Worm (Caenorhabditis elegans) whole organism, L3 larva: ENCODE measurements around the gene gcn-1.

Source experiments
- ZK546.5 ChIP-seq: sonication (generic microtip); optimal IDR thresholded peaks from 2 replicates; lab custom pipeline; 2017; ENCODE audit warnings: missing biosample characterization, missing genetic modification characterization
- ama-1 ChIP-seq: fragments of 150-350 bp; optimal IDR thresholded peaks from 2 replicates; lab custom pipeline; 2018
- ceh-82 ChIP-seq: fragments of 150-350 bp; optimal IDR thresholded peaks from 2 replicates; lab custom pipeline; 2014; ENCODE audit warnings: missing biosample characterization, missing genetic modification characterization
- daf-12 ChIP-seq: fragments of 150-350 bp; optimal IDR thresholded peaks from 2 replicates; lab custom pipeline; 2014; ENCODE audit warnings: missing biosample characterization, missing genetic modification reagents, missing genetic modification characterization
- fos-1 ChIP-seq: fragments of 150-350 bp; optimal IDR thresholded peaks from 2 replicates; lab custom pipeline; 2014; ENCODE audit warnings: missing biosample characterization, missing genetic modification characterization
- sea-2 ChIP-seq: fragments of 150-350 bp; sonication (generic microtip); optimal IDR thresholded peaks from 4 replicates; lab custom pipeline; 2014; ENCODE audit warnings: missing biosample characterization, missing genetic modification reagents, missing genetic modification characterization

DNA sequence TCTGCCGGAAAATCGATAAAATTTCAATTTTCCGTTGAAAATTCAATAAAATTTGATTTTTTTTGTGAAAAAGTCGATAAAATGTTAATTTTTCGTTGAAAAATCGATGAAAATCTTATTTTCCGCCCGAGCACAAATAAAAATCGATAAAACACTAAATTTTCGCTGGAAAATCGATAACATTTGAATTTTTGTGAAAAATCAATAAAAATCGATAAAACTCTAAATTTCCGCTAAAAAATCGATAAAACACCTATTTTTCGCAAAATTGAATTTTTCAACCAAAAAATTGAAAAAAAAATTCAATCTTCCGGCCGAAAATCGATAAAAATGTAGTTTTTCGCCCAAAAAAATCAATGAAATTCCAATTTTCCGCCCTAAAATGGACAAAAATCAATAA, 53.4 kb downstream of the gcn-1 start:
- TF ChIP-seq ama-1 (lab: Kevin White, UChicago): no peak
- TF ChIP-seq ZK546.5: no peak
- no peak for TF ChIP-seq sea-2 (GFP tag; lab: Kevin White, UChicago)
- TF ChIP-seq ceh-82 (tag; lab: Kevin White, UChicago): no peak
- no peak for TF ChIP-seq fos-1 (tag; lab: Kevin White, UChicago)
- no peak for TF ChIP-seq daf-12 (tag; lab: Kevin White, UChicago)
